Worm (Caenorhabditis elegans): Measurements from ENCODE around the gene swip-10.

ce11 chrX:2163084-2163483, 45.0 kb upstream of the swip-10 start, which contains the start of gene pdf-2:
- no peak for TF ChIP-seq somi-1 (GFP tag; optimal IDR thresholded peaks at IDR 0.05)
- TF ChIP-seq B0261.1 (tag; optimal IDR thresholded peaks at IDR 0.05) = no peak
- no peak for TF ChIP-seq nhr-27 (tag; optimal IDR thresholded peaks at IDR 0.05)
- TF ChIP-seq snpc-4 (GFP tag; optimal IDR thresholded peaks at IDR 0.05) = no peak
- no peak for TF ChIP-seq snpc-4 (tag; optimal IDR thresholded peaks at IDR 0.05)
- no peak for TF ChIP-seq ztf-6 (GFP tag; IDR thresholded peaks at IDR 0.05)
- TF ChIP-seq hlh-12 (tag; optimal IDR thresholded peaks at IDR 0.05) = no peak
- no peak for TF ChIP-seq F55B11.4 (tag; optimal IDR thresholded peaks at IDR 0.05; ENCODE audit: borderline replicate concordance, insufficient read depth)
- TF ChIP-seq ceh-79 (tag; optimal IDR thresholded peaks at IDR 0.05) = no peak
- no peak for TF ChIP-seq snpc-3.4 (tag; optimal IDR thresholded peaks at IDR 0.05)
- TF ChIP-seq B0336.3 (GFP tag; IDR thresholded peaks at IDR 0.05) = no peak
